Worm (Caenorhabditis elegans) whole organism, L4 larva: ENCODE results near the gene dnj-5.
A peak's percentile ranks its signal among the peaks of the same experiment; 100 is the strongest.

Source experiments
- D1046.2 ChIP-seq: fragments of 200-800 bp; sonication (Bioruptor generic); IDR thresholded peaks from 2 replicates; pipeline ENCODE4 v1.3.6; 2022; ENCODE audit warnings: missing genetic modification characterization, missing compliant biosample characterization
- F10B5.3 ChIP-seq: sonication (generic microtip); optimal IDR thresholded peaks from 2 replicates; lab custom pipeline; 2016; ENCODE audit warnings: mild to moderate bottlenecking, missing genetic modification characterization, missing compliant biosample characterization
- F37D6.2 ChIP-seq: sonication (generic microtip); optimal IDR thresholded peaks from 2 replicates; lab custom pipeline; 2016; ENCODE audit warnings: mild to moderate bottlenecking, missing genetic modification characterization, missing compliant biosample characterization
- F44E2.7 ChIP-seq: fragments of 200-800 bp; sonication (Bioruptor generic); IDR thresholded peaks from 2 replicates; pipeline ENCODE4 v2.1.2; 2022; ENCODE audit warnings: missing genetic modification characterization, missing compliant biosample characterization
- T26A8.4 ChIP-seq: fragments of 200-800 bp; sonication (Bioruptor generic); IDR thresholded peaks from 2 replicates; pipeline ENCODE4 v1.3.6; 2022; ENCODE audit warnings: missing genetic modification characterization, missing compliant biosample characterization
- Y48G9A.11 ChIP-seq: fragments of 200-800 bp; sonication (Bioruptor generic); IDR thresholded peaks from 2 replicates; pipeline ENCODE4 v1.3.6; 2022; ENCODE audit warnings: missing genetic modification reagents, missing genetic modification characterization, missing compliant biosample characterization
- Y75B8A.6 ChIP-seq: fragments of 200-800 bp; sonication (Bioruptor generic); IDR thresholded peaks from 2 replicates; pipeline ENCODE4 v1.3.6; 2022; ENCODE audit warnings: missing genetic modification reagents, missing genetic modification characterization, missing compliant biosample characterization
- aha-1 ChIP-seq: fragments of 150-350 bp; peaks from one replicate; lab custom pipeline; 2014; ENCODE audit warnings: missing biosample characterization, missing genetic modification characterization
- ama-1 ChIP-seq: fragments of 150-350 bp; optimal IDR thresholded peaks from 2 replicates; lab custom pipeline; 2014; ENCODE audit warnings: inconsistent platforms, mixed read lengths
- ceh-20 ChIP-seq: fragments of 200-800 bp; sonication (Bioruptor generic); IDR thresholded peaks from 2 replicates; pipeline ENCODE4 v1.3.6; 2022; ENCODE audit warnings: missing genetic modification reagents, missing genetic modification characterization, missing compliant biosample characterization
- ceh-62 ChIP-seq: sonication (generic microtip); optimal IDR thresholded peaks from 2 replicates; lab custom pipeline; 2017; ENCODE audit warnings: missing biosample characterization, missing genetic modification characterization
- ces-1 ChIP-seq: fragments of 150-350 bp; sonication (generic microtip); optimal IDR thresholded peaks from 4 replicates; lab custom pipeline; 2014; ENCODE audit warnings: missing biosample characterization, missing genetic modification reagents, missing genetic modification characterization
- ctbp-1 ChIP-seq: fragments of 200-800 bp; sonication (Bioruptor generic); IDR thresholded peaks from 2 replicates; pipeline ENCODE4 v1.3.6; 2022; ENCODE audit warnings: missing genetic modification reagents, missing genetic modification characterization, missing compliant biosample characterization
- daf-12 ChIP-seq: fragments of 150-350 bp; optimal IDR thresholded peaks from 2 replicates; lab custom pipeline; 2014; ENCODE audit warnings: missing biosample characterization, missing genetic modification reagents, missing genetic modification characterization
- dmd-6 ChIP-seq: fragments of 200-800 bp; sonication (Bioruptor generic); IDR thresholded peaks from 2 replicates; pipeline ENCODE4 v1.3.6; 2022; ENCODE audit warnings: missing genetic modification reagents, missing genetic modification characterization, missing compliant biosample characterization
- dpl-1 ChIP-seq: fragments of 150-350 bp; optimal IDR thresholded peaks from 2 replicates; lab custom pipeline; 2014; ENCODE audit warnings: missing biosample characterization, missing genetic modification reagents, missing genetic modification characterization
- duxl-1 ChIP-seq: sonication (generic microtip); optimal IDR thresholded peaks from 2 replicates; lab custom pipeline; 2016; ENCODE audit warnings: mild to moderate bottlenecking, missing genetic modification characterization, moderate library complexity, missing compliant biosample characterization; ENCODE audit not compliant: poor library complexity
- dve-1 ChIP-seq: sonication (generic microtip); optimal IDR thresholded peaks from 2 replicates; lab custom pipeline; 2017; ENCODE audit warnings: antibody characterized with exemption, mild to moderate bottlenecking, missing genetic modification characterization, missing compliant biosample characterization; ENCODE audit not compliant: insufficient read depth
- egl-27 ChIP-seq: sonication (generic microtip); optimal IDR thresholded peaks from 3 replicates; lab custom pipeline; 2017; ENCODE audit warnings: missing biosample characterization, missing genetic modification reagents, missing genetic modification characterization
- fos-1 ChIP-seq: fragments of 150-350 bp; optimal IDR thresholded peaks from 2 replicates; lab custom pipeline; 2014; ENCODE audit warnings: missing biosample characterization, missing genetic modification characterization
- gei-8 ChIP-seq: fragments of 200-800 bp; sonication (Bioruptor generic); optimal IDR thresholded peaks from 2 replicates; lab custom pipeline; 2018; ENCODE audit warnings: mild to moderate bottlenecking, missing genetic modification characterization, missing compliant biosample characterization
- hif-1 ChIP-seq, 2 experiments: sonication (generic microtip); optimal IDR thresholded peaks; 2 replicates each; lab custom pipeline; 2016 to 2017; ENCODE audit warnings: missing compliant biosample characterization in 2 of 2, missing genetic modification characterization in 2 of 2, missing genetic modification reagents in 2 of 2, missing genotype in 2 of 2, mild to moderate bottlenecking in 1 of 2
- hlh-11 ChIP-seq: fragments of 200-800 bp; sonication (Bioruptor generic); optimal IDR thresholded peaks from 2 replicates; lab custom pipeline; 2018; ENCODE audit warnings: mild to moderate bottlenecking, missing genetic modification characterization, missing compliant biosample characterization
- hlh-30 ChIP-seq: sonication (generic microtip); optimal IDR thresholded peaks from 2 replicates; lab custom pipeline; 2017; ENCODE audit warnings: antibody characterized with exemption, mild to moderate bottlenecking, missing genetic modification characterization, missing compliant biosample characterization; ENCODE audit not compliant: insufficient read depth
- hmg-1.1 ChIP-seq: fragments of 200-800 bp; sonication (Bioruptor generic); IDR thresholded peaks from 2 replicates; pipeline ENCODE4 v1.3.6; 2022; ENCODE audit warnings: missing genetic modification reagents, missing genetic modification characterization, missing compliant biosample characterization
- lim-7 ChIP-seq: fragments of 200-800 bp; sonication (Bioruptor generic); IDR thresholded peaks from 2 replicates; pipeline ENCODE4 v1.3.6; 2022; ENCODE audit warnings: missing genetic modification characterization, missing compliant biosample characterization
- lin-13 ChIP-seq: fragments of 150-350 bp; optimal IDR thresholded peaks from 2 replicates; lab custom pipeline; 2014; ENCODE audit warnings: missing biosample characterization, missing genetic modification reagents, missing genetic modification characterization
- lin-38 ChIP-seq: fragments of 200-800 bp; sonication (Bioruptor generic); IDR thresholded peaks from 2 replicates; pipeline ENCODE4 v1.3.6; 2022; ENCODE audit warnings: missing genetic modification reagents, missing genetic modification characterization, missing compliant biosample characterization
- lsy-2 ChIP-seq, 2 experiments: fragments of 150-350 bp in 1 of 2; sonication (generic microtip) in 1 of 2; optimal IDR thresholded peaks; 2 replicates each; lab custom pipeline; 2014 to 2017; ENCODE audit warnings: missing biosample characterization in 2 of 2, missing genetic modification characterization in 2 of 2
- madf-5 ChIP-seq, 2 experiments: fragments of 200-800 bp; sonication (Bioruptor generic); IDR thresholded peaks; 2 replicates each; pipeline ENCODE4 v1.3.6; 2022; ENCODE audit warnings: missing compliant biosample characterization in 2 of 2, missing genetic modification characterization in 2 of 2
- mdl-1 ChIP-seq, 2 experiments: fragments of 150-350 bp in 1 of 2; sonication (generic microtip) in 1 of 2; optimal IDR thresholded peaks; 2 replicates each; lab custom pipeline; 2014 to 2017; ENCODE audit warnings: missing biosample characterization in 2 of 2, missing genetic modification characterization in 2 of 2
- mdt-29 ChIP-seq: fragments of 200-800 bp; sonication (Bioruptor generic); IDR thresholded peaks from 2 replicates; pipeline ENCODE4 v1.3.6; 2022; ENCODE audit warnings: missing genetic modification reagents, missing genetic modification characterization, missing compliant biosample characterization
- mep-1 ChIP-seq: fragments of 150-350 bp; sonication (generic microtip); optimal IDR thresholded peaks from 3 replicates; lab custom pipeline; 2014; ENCODE audit warnings: missing biosample characterization, missing genetic modification characterization
- mes-2 ChIP-seq: sonication (generic microtip); optimal IDR thresholded peaks from 2 replicates; lab custom pipeline; 2016; ENCODE audit warnings: missing genotype, mild to moderate bottlenecking, missing genetic modification characterization, missing compliant biosample characterization; ENCODE audit not compliant: poor library complexity, severe bottlenecking
- mxl-2 ChIP-seq: fragments of 200-800 bp; sonication (Bioruptor generic); conservative IDR thresholded peaks from 2 replicates; pipeline ENCODE4 v1.3.6; 2022; ENCODE audit warnings: missing genetic modification reagents, missing genetic modification characterization, missing compliant biosample characterization
- nhr-111 ChIP-seq: fragments of 200-800 bp; sonication (Bioruptor generic); optimal IDR thresholded peaks from 2 replicates; lab custom pipeline; 2018; ENCODE audit warnings: mild to moderate bottlenecking, missing genetic modification characterization, missing compliant biosample characterization
- nhr-76 ChIP-seq: fragments of 150-350 bp; optimal IDR thresholded peaks from 2 replicates; lab custom pipeline; 2014; ENCODE audit warnings: missing biosample characterization, missing genetic modification characterization
- php-3 ChIP-seq: fragments of 200-800 bp; sonication (Bioruptor generic); IDR thresholded peaks from 2 replicates; pipeline ENCODE4 v1.3.6; 2022; ENCODE audit warnings: missing genetic modification reagents, missing genetic modification characterization, missing compliant biosample characterization
- pqm-1 ChIP-seq: sonication (generic microtip); optimal IDR thresholded peaks from 2 replicates; lab custom pipeline; 2017; ENCODE audit warnings: missing biosample characterization, missing genetic modification characterization
- unc-130 ChIP-seq: sonication (generic microtip); optimal IDR thresholded peaks from 2 replicates; lab custom pipeline; 2016; ENCODE audit warnings: missing genetic modification reagents, missing genetic modification characterization, missing compliant biosample characterization
- unc-62 ChIP-seq, 3 experiments: fragments of 150-350 bp in 1 of 3; sonication (generic microtip); optimal IDR thresholded peaks in 2 of 3; peaks in 1 of 3; 1 replicate in 1 of 3; 2 replicates in 2 of 3; lab custom pipeline; 2014 to 2017; ENCODE audit warnings: missing biosample characterization in 3 of 3, missing genetic modification characterization in 3 of 3, missing genetic modification reagents in 3 of 3, missing genotype in 1 of 3
- zag-1 ChIP-seq: fragments of 150-350 bp; optimal IDR thresholded peaks from 2 replicates; lab custom pipeline; 2014; ENCODE audit warnings: missing biosample characterization, missing genetic modification characterization
- zip-2 ChIP-seq: fragments of 150-350 bp; optimal IDR thresholded peaks from 2 replicates; lab custom pipeline; 2014; ENCODE audit warnings: missing biosample characterization, missing genetic modification characterization

The dnj-5 gene

DNA sequence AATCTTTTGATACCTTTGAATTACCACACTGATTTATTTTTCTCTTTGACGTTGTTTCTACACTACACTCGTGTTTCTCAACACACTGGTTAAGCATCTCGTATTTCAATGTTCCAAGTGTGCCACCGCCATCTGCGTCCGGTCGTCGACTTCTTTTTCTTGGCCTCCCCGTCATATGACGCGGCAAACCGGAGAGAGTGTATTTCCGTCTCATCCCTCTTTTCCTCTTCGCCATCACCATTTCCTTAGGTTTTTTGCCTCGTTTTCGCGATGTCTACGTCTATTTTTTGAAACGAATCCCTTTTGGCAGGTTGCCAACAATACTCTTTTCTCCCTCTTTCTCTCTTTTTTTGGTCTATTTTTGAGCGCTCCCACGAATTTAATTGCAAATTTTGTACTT lies 19.1 kb downstream of the dnj-5 start (continued):
- TF ChIP-seq T26A8.4 (GFP tag; lab: Robert Waterston, UW), result 0 out of 2 replicates have a peak, but pooled peaks have one; percentile 10
- no peak for TF ChIP-seq nhr-76 (tag; lab: Kevin White, UChicago)
- TF ChIP-seq mep-1 (tag; lab: Kevin White, UChicago), result peak; percentile 41
- no peak for TF ChIP-seq lim-7 (GFP tag; lab: Robert Waterston, UW)
- no peak for TF ChIP-seq nhr-111 (GFP tag; lab: Kevin White, UChicago)
- no peak for TF ChIP-seq F37D6.2 (tag; lab: Kevin White, UChicago)
- no peak for TF ChIP-seq zip-2 (tag; lab: Kevin White, UChicago)
- no peak for TF ChIP-seq Y48G9A.11

DNA sequence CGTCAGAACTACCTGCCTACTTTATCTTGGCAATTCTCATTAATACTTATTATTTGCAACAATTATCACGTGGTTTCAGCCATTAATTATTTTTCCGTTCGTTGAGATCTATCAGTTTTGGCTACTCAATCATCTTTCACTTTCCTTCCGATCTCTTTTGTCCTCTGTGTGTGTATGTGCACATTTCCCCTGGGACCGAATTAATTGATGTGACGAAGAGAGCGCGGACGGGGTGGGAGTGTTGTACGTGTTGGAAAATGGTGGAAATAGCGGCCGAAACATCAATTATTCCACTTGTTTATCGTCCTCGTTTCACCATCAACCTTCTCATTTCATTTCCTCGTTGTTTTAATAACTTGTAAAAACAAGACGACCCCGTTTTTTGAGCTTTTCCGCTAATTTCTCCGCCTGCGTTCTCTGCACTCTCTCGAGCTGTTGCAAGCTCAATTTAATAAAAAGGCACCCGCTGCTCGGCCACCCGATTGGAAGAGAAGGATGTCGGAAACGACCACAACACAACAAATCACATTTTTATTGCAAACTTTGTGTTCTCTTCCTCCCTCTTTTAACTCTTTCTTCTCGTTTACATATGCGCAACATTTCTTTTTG lies 19.7 kb downstream of the dnj-5 start:
- TF ChIP-seq fos-1 (tag; lab: Kevin White, UChicago), result no peak
- TF ChIP-seq zag-1 (tag; lab: Kevin White, UChicago), result no peak
- TF ChIP-seq F44E2.7 (GFP tag; lab: Robert Waterston, UW), result no peak
- TF ChIP-seq unc-62 (GFP tag; optimal IDR thresholded peaks at IDR 0.05 in 1 of 2; lab: Kevin White, UChicago), result peak in 1 of 2 experiments; percentile 99
- peak; percentile 27 for TF ChIP-seq unc-62 (tag; optimal IDR thresholded peaks at IDR 0.05; lab: Kevin White, UChicago)
- TF ChIP-seq F10B5.3 (tag; lab: Kevin White, UChicago), result no peak
- TF ChIP-seq ctbp-1 (GFP tag; lab: Robert Waterston, UW), result peak; percentile 62
- no peak for TF ChIP-seq mxl-2 (GFP tag; lab: Robert Waterston, UW)
- TF ChIP-seq daf-12 (tag; lab: Kevin White, UChicago), result no peak
- TF ChIP-seq hmg-1.1 (GFP tag; lab: Robert Waterston, UW), result 0 out of 2 replicates have a peak, but pooled peaks have one; percentile 35
- TF ChIP-seq mes-2 (tag; lab: Kevin White, UChicago), result peak; percentile 14
- peak; percentile 31 for TF ChIP-seq hlh-11 (tag; lab: Kevin White, UChicago)
- TF ChIP-seq ceh-20 (GFP tag; lab: Robert Waterston, UW), result peak; percentile 87
- TF ChIP-seq lsy-2 (tag; optimal IDR thresholded peaks at IDR 0.05; lab: Kevin White, UChicago), result peak in 1 of 2 experiments; percentile 37
- no peak for TF ChIP-seq madf-5 (GFP tag; IDR thresholded peaks at IDR 0.05; lab: Robert Waterston, UW)
- peak in 1 of 2 experiments; percentile 51 for TF ChIP-seq mdl-1 (tag; optimal IDR thresholded peaks at IDR 0.05; lab: Kevin White, UChicago)
- peak; percentile 13 for TF ChIP-seq hlh-30 (tag; lab: Kevin White, UChicago)

DNA sequence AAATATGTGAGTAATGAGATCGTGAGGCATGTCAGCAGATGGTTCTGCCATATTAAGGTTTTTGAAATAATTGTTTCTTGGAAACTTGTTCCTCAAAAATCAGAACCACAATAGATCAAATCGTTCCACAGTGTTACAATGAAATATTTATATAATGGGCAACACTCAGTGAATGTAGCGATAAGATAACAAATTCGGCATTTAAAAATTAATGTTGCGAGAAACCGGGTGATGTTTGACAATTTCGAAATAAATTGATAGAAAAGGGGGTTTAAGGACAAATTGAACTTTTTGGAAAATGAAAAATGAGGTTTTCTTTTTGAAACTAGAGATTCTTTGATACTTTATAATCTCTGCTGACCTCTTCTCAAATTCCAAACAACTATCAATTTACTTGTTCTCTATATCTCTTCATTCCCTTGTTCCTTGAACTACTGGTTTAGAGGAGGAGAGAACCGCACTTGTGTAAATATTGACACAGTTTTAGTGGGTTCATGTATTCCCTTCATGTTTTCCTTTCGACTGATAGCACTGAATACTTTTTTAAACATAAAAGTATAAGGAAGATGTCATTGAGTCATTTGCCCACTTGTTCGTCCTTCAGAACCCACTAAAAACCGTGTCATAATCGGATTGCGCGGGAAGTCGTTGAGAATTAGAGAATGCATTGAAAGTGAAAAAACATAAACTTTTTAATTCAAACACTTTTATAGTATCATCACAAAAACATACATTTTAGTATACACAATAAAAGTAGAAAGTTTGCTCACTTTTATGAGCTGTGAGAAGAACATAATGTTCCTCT lies 21.1 kb downstream of the dnj-5 start:
- TF ChIP-seq hif-1 (tag; optimal IDR thresholded peaks at IDR 0.05; lab: Kevin White, UChicago) (no peak), pqm-1 (tag; lab: Kevin White, UChicago) (peak; percentile 90), ces-1 (no peak), lin-38 (GFP tag; lab: Robert Waterston, UW) (no peak), mdt-29 (no peak), aha-1 (tag; lab: Kevin White, UChicago) (peak; percentile 1), ceh-62 (tag; lab: Kevin White, UChicago) (no peak), dpl-1 (no peak), D1046.2 (GFP tag; lab: Robert Waterston, UW) (no peak), unc-62 (GFP tag; optimal IDR thresholded peaks at IDR 0.05 in 1 of 2; lab: Kevin White, UChicago) (peak in 1 of 2 experiments; percentile 60), unc-62 (tag; optimal IDR thresholded peaks at IDR 0.05; lab: Kevin White, UChicago) (no peak), lin-13 (GFP tag; lab: Kevin White, UChicago) (no peak), madf-5 (GFP tag; IDR thresholded peaks at IDR 0.05; lab: Robert Waterston, UW) (no peak), dmd-6 (GFP tag; lab: Robert Waterston, UW) (peak; percentile 51; the same call in 1 of the 2 replicates), duxl-1 (tag; lab: Kevin White, UChicago) (no peak), ama-1 (lab: Kevin White, UChicago) (no peak), egl-27 (tag; lab: Kevin White, UChicago) (peak; percentile 76), mdl-1 (tag; optimal IDR thresholded peaks at IDR 0.05; lab: Kevin White, UChicago) (no peak), dve-1 (tag; lab: Kevin White, UChicago) (peak; percentile 51), Y75B8A.6 (GFP tag; lab: Robert Waterston, UW) (no peak), php-3 (0 out of 2 replicates have a peak, but pooled peaks have one; percentile 47), unc-130 (GFP tag; lab: Kevin White, UChicago) (no peak), zag-1 (tag; lab: Kevin White, UChicago) (no peak), daf-12 (tag; lab: Kevin White, UChicago) (no peak), fos-1 (tag; lab: Kevin White, UChicago) (no peak), gei-8 (GFP tag; lab: Kevin White, UChicago) (no peak)
